Worm (Caenorhabditis elegans): ENCODE data around the gene wrt-10.

wrt-10 gene

ce11 chrII:7574143-7574542, 39.8 kb upstream of the wrt-10 start, which contains the start of gene F35D2.2:
TSS of gene F35D2.2 (plus strand) at chrII:7574443.
- TF ChIP-seq F57A8.1 (GFP tag; optimal IDR thresholded peaks at IDR 0.05) = no peak
- TF ChIP-seq zfh-2 (GFP tag; conservative IDR thresholded peaks at IDR 0.05) = no peak
- no peak for TF ChIP-seq ztf-26 (tag; optimal IDR thresholded peaks at IDR 0.05)
- TF ChIP-seq bed-1 (GFP tag; IDR thresholded peaks at IDR 0.05) = no peak
- no peak for TF ChIP-seq lsl-1 (GFP tag; optimal IDR thresholded peaks at IDR 0.05)
- TF ChIP-seq ceh-40 (GFP tag; IDR thresholded peaks at IDR 0.05) = no peak
- TF ChIP-seq attf-6 (GFP tag; IDR thresholded peaks at IDR 0.05) = no peak
- no peak for TF ChIP-seq Y79H2A.3 (GFP tag; conservative IDR thresholded peaks at IDR 0.05)
- no peak for TF ChIP-seq ztf-25 (GFP tag; IDR thresholded peaks at IDR 0.05)
- TF ChIP-seq unc-62 (GFP tag; optimal IDR thresholded peaks at IDR 0.05) = no peak
- no peak for TF ChIP-seq lin-26 (GFP tag; IDR thresholded peaks at IDR 0.05)
- TF ChIP-seq ztf-3 (GFP tag; optimal IDR thresholded peaks at IDR 0.05) = no peak
- no peak for TF ChIP-seq Y67H2A.10 (GFP tag; conservative IDR thresholded peaks at IDR 0.05)
- no peak for TF ChIP-seq D2030.7 (GFP tag; IDR thresholded peaks at IDR 0.05)
- no peak for TF ChIP-seq chd-7 (tag; optimal IDR thresholded peaks at IDR 0.05)

DNA sequence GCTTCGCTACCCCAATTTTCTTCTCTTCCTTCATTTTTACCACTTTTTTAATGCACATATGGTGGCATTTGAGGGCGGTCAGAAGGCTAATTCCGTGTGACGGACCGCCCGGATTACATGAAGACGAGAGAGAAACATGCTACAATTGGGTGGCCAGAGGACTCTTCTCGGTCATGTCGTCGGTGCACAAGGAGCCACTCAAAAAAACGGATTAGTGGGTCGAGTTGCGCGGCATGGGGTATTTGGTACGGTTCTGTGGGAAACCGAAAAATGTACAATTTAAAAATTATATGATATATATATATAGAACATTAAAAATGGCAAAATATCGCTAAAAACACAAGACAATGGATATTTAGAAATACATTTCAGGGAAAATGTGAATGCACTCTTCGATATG, 36.5 kb upstream of the wrt-10 start:
- TF ChIP-seq B0035.1 (tag; optimal IDR thresholded peaks at IDR 0.05) = no peak
- no peak for TF ChIP-seq ets-4 (GFP tag; optimal IDR thresholded peaks at IDR 0.05)
- TF ChIP-seq madf-10 (tag; optimal IDR thresholded peaks at IDR 0.05) = no peak
- TF ChIP-seq lin-35 (GFP tag; optimal IDR thresholded peaks at IDR 0.05) = no peak
- no peak for TF ChIP-seq rec-8 (tag; optimal IDR thresholded peaks at IDR 0.05)
- TF ChIP-seq ceh-58 (GFP tag; IDR thresholded peaks at IDR 0.05) = no peak
- TF ChIP-seq ztf-25 (GFP tag; IDR thresholded peaks at IDR 0.05) = no peak
- no peak for TF ChIP-seq Y67H2A.10 (GFP tag; conservative IDR thresholded peaks at IDR 0.05)
- TF ChIP-seq hmg-1.2 (GFP tag; IDR thresholded peaks at IDR 0.05) = no peak
- no peak for TF ChIP-seq F33H1.4 (GFP tag; IDR thresholded peaks at IDR 0.05)
- TF ChIP-seq Y53G8AR.9 (GFP tag; conservative IDR thresholded peaks at IDR 0.05) = no peak
- TF ChIP-seq T26A5.8 (tag; optimal IDR thresholded peaks at IDR 0.05) = no peak
- no peak for TF ChIP-seq let-607 (tag; optimal IDR thresholded peaks at IDR 0.05)
- no peak for TF ChIP-seq ceh-27 (GFP tag; optimal IDR thresholded peaks at IDR 0.05)
- TF ChIP-seq let-526 (GFP tag; IDR thresholded peaks at IDR 0.05) = no peak
- TF ChIP-seq ekl-4 (GFP tag; IDR thresholded peaks at IDR 0.05) = no peak
- TF ChIP-seq mel-28 (tag; optimal IDR thresholded peaks at IDR 0.05; ENCODE audit: borderline replicate concordance) = no peak
- no peak for TF ChIP-seq mcd-1 (GFP tag; IDR thresholded peaks at IDR 0.05)

ce11 chrII:7570305-7570704, 35.9 kb upstream of the wrt-10 start, which contains the start of gene F35D2.3:
TSS of gene F35D2.3 (plus strand) at chrII:7570605.
- no peak for TF ChIP-seq rpc-1 (optimal IDR thresholded peaks at IDR 0.05)
- no peak for TF ChIP-seq rpc-1 (tag; optimal IDR thresholded peaks at IDR 0.05)
- TF ChIP-seq madf-3 (GFP tag; IDR thresholded peaks at IDR 0.05) = no peak
- TF ChIP-seq egrh-3 (GFP tag; IDR thresholded peaks at IDR 0.05) = no peak
- TF ChIP-seq lsl-1 (GFP tag; optimal IDR thresholded peaks at IDR 0.05) = no peak
- TF ChIP-seq ztf-3 (GFP tag; optimal IDR thresholded peaks at IDR 0.05) = no peak
- no peak for TF ChIP-seq repo-1 (tag; optimal IDR thresholded peaks at IDR 0.05)
- TF ChIP-seq mxl-1 (tag; optimal IDR thresholded peaks at IDR 0.05) = no peak
- TF ChIP-seq ets-4 (GFP tag; optimal IDR thresholded peaks at IDR 0.05) = no peak
- TF ChIP-seq tbp1 (GFP tag; optimal IDR thresholded peaks at IDR 0.05) = no peak
- no peak for TF ChIP-seq nfya-2 (GFP tag; IDR thresholded peaks at IDR 0.05)

All from whole organism, young adult.